Worm (Caenorhabditis elegans) whole organism, L4 larva: ENCODE results near the gene T19B10.5.

Experiments used
- ces-1 ChIP-seq: fragments of 150-350 bp; sonication (generic microtip); optimal IDR thresholded peaks from 4 replicates; lab custom pipeline; 2014; ENCODE audit warnings: missing biosample characterization, missing genetic modification reagents, missing genetic modification characterization
- hlh-30 ChIP-seq: sonication (generic microtip); optimal IDR thresholded peaks from 2 replicates; lab custom pipeline; 2017; ENCODE audit warnings: antibody characterized with exemption, mild to moderate bottlenecking, missing genetic modification characterization, missing compliant biosample characterization; ENCODE audit not compliant: insufficient read depth
- nhr-237 ChIP-seq: sonication (generic microtip); optimal IDR thresholded peaks from 2 replicates; lab custom pipeline; 2017; ENCODE audit warnings: missing biosample characterization, missing genetic modification characterization
- nhr-77 ChIP-seq: fragments of 150-350 bp; optimal IDR thresholded peaks from 2 replicates; lab custom pipeline; 2014; ENCODE audit warnings: missing biosample characterization, missing genetic modification characterization

DNA sequence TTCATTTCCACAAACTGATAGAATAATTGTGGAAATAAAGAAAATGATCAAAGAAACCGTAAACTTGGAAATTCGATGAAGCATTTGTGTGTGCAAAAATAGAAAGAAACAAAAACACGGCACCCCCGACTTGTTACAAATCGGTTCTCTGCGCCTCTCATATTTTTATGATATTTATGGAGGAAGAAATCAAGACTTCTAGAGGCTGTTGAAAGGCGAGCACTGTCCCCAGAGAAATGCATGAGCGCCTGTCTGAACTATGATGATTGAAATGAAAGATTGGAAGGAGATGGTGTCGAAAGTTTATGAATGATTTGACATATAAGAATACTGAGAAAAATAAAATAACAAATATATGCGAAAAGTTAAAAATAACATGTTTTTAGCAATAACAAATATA is 24.4 kb downstream of the T19B10.5 start, which contains the start of gene lgc-36:
- TF ChIP-seq nhr-237 (tag; lab: Kevin White, UChicago) (no peak), nhr-77 (tag; lab: Kevin White, UChicago) (no peak), hlh-30 (tag; lab: Kevin White, UChicago) (no peak), ces-1 (GFP tag; lab: Kevin White, UChicago) (no peak)
